Fruit fly (Drosophila melanogaster): Measurements from ENCODE around the gene aurA.

The aurA gene

DNA sequence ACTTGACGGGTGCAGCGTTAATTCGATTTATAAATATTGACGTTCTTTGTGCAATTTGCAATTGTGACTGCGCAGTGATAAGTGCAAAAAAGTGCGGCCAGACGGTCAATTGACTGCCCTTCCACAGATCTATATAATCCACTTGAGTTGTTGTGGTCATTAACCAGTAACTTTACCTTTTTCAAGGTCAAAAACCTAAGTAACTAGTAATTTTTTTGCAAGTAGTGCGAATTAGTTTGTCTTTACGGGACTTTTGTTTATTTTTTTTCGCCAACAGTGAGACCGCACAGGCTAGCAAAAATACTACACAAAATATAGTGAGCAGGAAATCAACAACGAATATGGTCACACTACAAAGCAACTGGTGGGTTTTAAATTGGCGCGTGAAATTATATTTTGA, 11.7 kb downstream of the aurA start, which contains the start of gene Tango9 (continued):
- TF ChIP-seq CG34422 (GFP tag; IDR thresholded peaks at IDR 0.05): peak; percentile 25; the same call in 1 of the 3 replicates
- peak; percentile 63 for TF ChIP-seq trem (tag; optimal IDR thresholded peaks at IDR 0.05)
- no peak for TF ChIP-seq dmrt11E (tag; optimal IDR thresholded peaks at IDR 0.05)
- TF ChIP-seq Six4 (GFP tag; optimal IDR thresholded peaks at IDR 0.05): no peak
- TF ChIP-seq CG6813 (GFP tag; optimal IDR thresholded peaks at IDR 0.05): no peak
- TF ChIP-seq CHES-1-like (GFP tag; optimal IDR thresholded peaks at IDR 0.05): peak; percentile 24
- TF ChIP-seq E2f2 (GFP tag; IDR thresholded peaks at IDR 0.05): peak; percentile 93
- no peak for TF ChIP-seq CG14667 (GFP tag; IDR thresholded peaks at IDR 0.05)
- peak; percentile 30 for TF ChIP-seq CoRest (tag; optimal IDR thresholded peaks at IDR 0.05)
- peak; percentile 39 for TF ChIP-seq phol (tag; optimal IDR thresholded peaks at IDR 0.05)
- no peak for TF ChIP-seq Hr39 (optimal IDR thresholded peaks at IDR 0.05)
- TF ChIP-seq sqz (GFP tag; optimal IDR thresholded peaks at IDR 0.05): peak; percentile 41
- TF ChIP-seq CG2202 (tag; optimal IDR thresholded peaks at IDR 0.05): no peak
- no peak for TF ChIP-seq Gsc (GFP tag; IDR thresholded peaks at IDR 0.05)
- TF ChIP-seq HmgD (GFP tag; optimal IDR thresholded peaks at IDR 0.05): no peak
- TF ChIP-seq HmgZ (tag; optimal IDR thresholded peaks at IDR 0.05): peak; percentile 40
- TF ChIP-seq B-H2 (GFP tag; optimal IDR thresholded peaks at IDR 0.05): peak; percentile 23
- peak; percentile 11 for TF ChIP-seq CG30020 (tag; optimal IDR thresholded peaks at IDR 0.05)
- TF ChIP-seq CG14710 (tag; optimal IDR thresholded peaks at IDR 0.05): peak; percentile 59
- peak; percentile 63 for TF ChIP-seq Med (GFP tag)
- TF ChIP-seq CG8281 (tag; optimal IDR thresholded peaks at IDR 0.05): no peak
- no peak for TF ChIP-seq CG4707 (GFP tag; optimal IDR thresholded peaks at IDR 0.05)
- peak; percentile 62 for TF ChIP-seq CG15514 (GFP tag; optimal IDR thresholded peaks at IDR 0.05)
- no peak for TF ChIP-seq CG16815 (GFP tag; optimal IDR thresholded peaks at IDR 0.05)
- no peak for TF ChIP-seq CG18619 (GFP tag; optimal IDR thresholded peaks at IDR 0.05)
- no peak for TF ChIP-seq CG4854 (GFP tag; optimal IDR thresholded peaks at IDR 0.05)
- peak; percentile 25 for TF ChIP-seq CG2712 (tag; optimal IDR thresholded peaks at IDR 0.05)
- no peak for TF ChIP-seq NC2α (GFP tag; optimal IDR thresholded peaks at IDR 0.05)
- TF ChIP-seq otp (GFP tag; IDR thresholded peaks at IDR 0.05): no peak
- peak; percentile 44 for TF ChIP-seq Sry-δ (GFP tag; optimal IDR thresholded peaks at IDR 0.05)
- TF ChIP-seq run (tag; optimal IDR thresholded peaks at IDR 0.05): no peak
- TF ChIP-seq tll (GFP tag; optimal IDR thresholded peaks at IDR 0.05): no peak
- TF ChIP-seq CG17385 (GFP tag; optimal IDR thresholded peaks at IDR 0.05): peak; percentile 17
- peak; percentile 92 for TF ChIP-seq gfzf (GFP tag; optimal IDR thresholded peaks at IDR 0.05)
- peak; percentile 90 for TF ChIP-seq Dp (GFP tag; optimal IDR thresholded peaks at IDR 0.05)
- peak; percentile 61 for TF ChIP-seq Myb (GFP tag; optimal IDR thresholded peaks at IDR 0.05)
- peak; percentile 38 for TF ChIP-seq BEAF-32 (GFP tag; optimal IDR thresholded peaks at IDR 0.05)
- peak; percentile 55 for TF ChIP-seq Sin3A (optimal IDR thresholded peaks at IDR 0.05)
- 0 out of 3 replicates have a peak, but pooled peaks have one; percentile 11 for TF ChIP-seq CG17361 (GFP tag; IDR thresholded peaks at IDR 0.05)
- TF ChIP-seq sug (tag; optimal IDR thresholded peaks at IDR 0.05): peak; percentile 25
- TF ChIP-seq slou (GFP tag; optimal IDR thresholded peaks at IDR 0.05): no peak
- no peak for TF ChIP-seq CG16779 (GFP tag; IDR thresholded peaks at IDR 0.05)
- no peak for TF ChIP-seq jing (GFP tag; optimal IDR thresholded peaks at IDR 0.05)
- no peak for TF ChIP-seq Nf-YB (GFP tag; optimal IDR thresholded peaks at IDR 0.05)
- TF ChIP-seq CG8388 (GFP tag; optimal IDR thresholded peaks at IDR 0.05): no peak
- TF ChIP-seq pzg (GFP tag; optimal IDR thresholded peaks at IDR 0.05): peak; percentile 87
- TF ChIP-seq Ptx1 (GFP tag; IDR thresholded peaks at IDR 0.05): no peak
- TF ChIP-seq CG10267 (tag; optimal IDR thresholded peaks at IDR 0.05): peak; percentile 39
- TF ChIP-seq gsb (GFP tag; IDR thresholded peaks at IDR 0.05): no peak
- TF ChIP-seq dmrt99B (tag; optimal IDR thresholded peaks at IDR 0.05): no peak
- no peak for TF ChIP-seq repo (GFP tag; optimal IDR thresholded peaks at IDR 0.05)
